Fruit fly (Drosophila melanogaster) S2 (cell line): ENCODE measurements around the gene CG12499.
A peak's percentile ranks its signal among the peaks of the same experiment; 100 is the strongest.

Experiments
- CG8478 ChIP-seq: fragments of >200 bp; optimal IDR thresholded peaks from 2 replicates; lab custom pipeline; 2018
- CTCF ChIP-seq, 2 experiments: fragments of >200 bp; optimal IDR thresholded peaks; 2 replicates each; lab custom pipeline; 2018

DNA sequence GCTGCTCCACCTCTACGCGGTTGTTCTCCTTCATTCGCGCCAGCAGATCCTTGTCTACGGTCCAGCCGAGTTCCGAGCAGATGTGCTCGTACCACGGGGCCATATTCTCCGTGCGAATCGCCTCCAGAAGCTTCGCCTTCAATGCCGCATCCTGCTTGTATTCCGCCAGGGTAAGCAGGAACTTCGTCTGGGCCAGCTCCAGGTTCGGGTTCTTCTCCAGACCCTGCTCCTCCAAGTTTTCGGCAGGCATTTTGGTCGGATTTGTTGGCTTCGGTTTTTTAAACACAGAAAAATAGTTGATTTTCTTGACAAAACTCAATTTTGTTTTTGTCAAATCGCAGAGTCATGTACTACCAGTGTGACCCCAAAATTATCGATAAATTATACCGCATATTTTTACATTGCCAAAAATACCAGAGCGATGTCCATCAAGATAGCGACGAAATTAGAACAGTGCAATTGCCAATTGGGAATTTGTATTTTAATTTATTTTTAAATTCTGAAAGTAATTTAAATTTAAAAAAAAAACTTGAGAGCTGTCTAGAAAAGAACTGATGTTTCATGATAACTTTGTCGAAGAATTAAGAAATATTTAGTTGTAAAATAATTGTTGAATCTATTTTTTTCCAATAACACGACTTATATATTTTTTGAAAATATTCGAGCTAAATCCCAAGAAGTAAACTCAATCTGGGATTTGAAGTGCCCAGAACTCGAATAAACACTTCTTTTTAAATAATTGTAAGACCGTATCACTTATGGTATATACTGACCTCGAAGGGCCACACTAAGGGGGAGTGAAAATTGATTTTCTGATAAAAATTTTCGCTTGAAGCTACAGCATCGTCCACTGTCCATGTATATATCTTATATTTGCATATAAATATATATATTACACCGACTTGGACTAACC is 15.5 kb upstream of the CG12499 start, which contains the start of the genes Rpn7 and AP-2mu:
- TF ChIP-seq CTCF (optimal IDR thresholded peaks at IDR 0.05; lab: Kevin White, UChicago) = peak in 1 of 2 experiments; percentile 3
- TF ChIP-seq CG8478 = no peak
